Fruit fly (Drosophila melanogaster): ENCODE results near the gene CG12483.

The CG12483 gene

DNA sequence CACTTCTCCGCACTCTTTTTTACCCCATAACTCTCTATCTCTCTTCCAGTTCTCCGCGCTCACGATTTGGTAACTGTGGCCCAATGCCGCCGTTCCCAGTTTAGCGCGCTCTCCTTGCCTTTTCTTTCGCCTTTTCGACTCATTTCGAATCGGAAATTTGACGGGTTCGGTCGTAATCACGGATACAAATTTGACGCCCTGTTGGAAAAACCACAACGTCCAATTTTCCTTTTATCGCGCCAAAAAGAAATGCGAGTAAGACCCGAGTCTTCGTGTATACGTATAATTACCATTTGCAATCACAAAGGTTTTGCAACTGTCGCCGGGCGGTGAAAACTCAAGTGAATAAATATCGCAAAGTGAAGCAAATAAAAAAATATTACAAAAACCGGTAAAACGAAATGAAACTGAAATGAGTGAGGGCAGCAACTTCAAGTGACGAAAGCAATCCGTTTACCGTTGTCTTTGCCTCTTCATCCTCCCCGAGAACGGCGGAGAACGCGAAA, 31.2 kb upstream of the CG12483 start, which contains the start of gene Pdk1 (continued):
- TF ChIP-seq bab2 (GFP tag; optimal IDR thresholded peaks at IDR 0.05), result no peak
- no peak for TF ChIP-seq CG17186 (GFP tag; optimal IDR thresholded peaks at IDR 0.05)
- TF ChIP-seq chinmo (GFP tag; IDR thresholded peaks at IDR 0.05; ENCODE audit: partially characterized antibody), result peak; percentile 84; the same call in 2 of the 4 replicates
- TF ChIP-seq Rx (GFP tag; IDR thresholded peaks at IDR 0.05), result no peak
- TF ChIP-seq bowl (GFP tag; IDR thresholded peaks at IDR 0.05), result no peak
- TF ChIP-seq unc-4 (GFP tag; IDR thresholded peaks at IDR 0.05; ENCODE audit: partially characterized antibody), result 0 out of 2 replicates have a peak, but pooled peaks have one; percentile 17
- TF ChIP-seq fd64A (GFP tag; optimal IDR thresholded peaks at IDR 0.05), result no peak
- peak; percentile 42; the same call in 1 of the 2 replicates for TF ChIP-seq CG5953 (GFP tag; IDR thresholded peaks at IDR 0.05)
- peak; percentile 13 for TF ChIP-seq mirr (GFP tag; optimal IDR thresholded peaks at IDR 0.05)
- no peak for TF ChIP-seq Hr39 (optimal IDR thresholded peaks at IDR 0.05)
- peak; percentile 56 for TF ChIP-seq Side (GFP tag; optimal IDR thresholded peaks at IDR 0.05)
- no peak for TF ChIP-seq CkIIα-i1 (GFP tag; IDR thresholded peaks at IDR 0.05)
- TF ChIP-seq GATAe (GFP tag; conservative IDR thresholded peaks at IDR 0.05), result no peak
- peak; percentile 31 for TF ChIP-seq MTF-1 (GFP tag; optimal IDR thresholded peaks at IDR 0.05; ENCODE audit: borderline replicate concordance)
- no peak for TF ChIP-seq repo (GFP tag; optimal IDR thresholded peaks at IDR 0.05)
- TF ChIP-seq CG9817 (tag; optimal IDR thresholded peaks at IDR 0.05), result no peak
- TF ChIP-seq CG32767 (GFP tag; IDR thresholded peaks at IDR 0.05), result peak; percentile 59; the same call in 1 of the 2 replicates
- 0 out of 2 replicates have a peak, but pooled peaks have one; percentile 17 for TF ChIP-seq hbn (GFP tag; IDR thresholded peaks at IDR 0.05; ENCODE audit: partially characterized antibody)
- TF ChIP-seq CG5245 (GFP tag; optimal IDR thresholded peaks at IDR 0.05), result no peak
- no peak for TF ChIP-seq Mrtf (GFP tag; IDR thresholded peaks at IDR 0.05)
- no peak for TF ChIP-seq CG30403 (GFP tag; optimal IDR thresholded peaks at IDR 0.05)
- TF ChIP-seq CG1529 (GFP tag; optimal IDR thresholded peaks at IDR 0.05), result no peak
- no peak for TF ChIP-seq Tbp (GFP tag; optimal IDR thresholded peaks at IDR 0.05)
- TF ChIP-seq en (GFP tag; optimal IDR thresholded peaks at IDR 0.05), result no peak
- no peak for TF ChIP-seq jigr1 (GFP tag; IDR thresholded peaks at IDR 0.05)
- no peak for TF ChIP-seq CG1602 (GFP tag; optimal IDR thresholded peaks at IDR 0.05)
- no peak for TF ChIP-seq pita (GFP tag; optimal IDR thresholded peaks at IDR 0.05)
- no peak; the same call in 1 of the 2 replicates for TF ChIP-seq sens-2 (GFP tag; IDR thresholded peaks at IDR 0.05)
- no peak for TF ChIP-seq Camta (GFP tag; optimal IDR thresholded peaks at IDR 0.05)
- TF ChIP-seq Hmr (GFP tag; optimal IDR thresholded peaks at IDR 0.05), result peak; percentile 51
- peak; percentile 38 for TF ChIP-seq CG11398 (GFP tag; optimal IDR thresholded peaks at IDR 0.05)
- no peak for TF ChIP-seq Doc3 (GFP tag; IDR thresholded peaks at IDR 0.05; ENCODE audit: partially characterized antibody)
- TF ChIP-seq sob (GFP tag; IDR thresholded peaks at IDR 0.05), result 0 out of 2 replicates have a peak, but pooled peaks have one; percentile 29
- no peak for TF ChIP-seq da (GFP tag; optimal IDR thresholded peaks at IDR 0.05)
- TF ChIP-seq vvl (GFP tag; IDR thresholded peaks at IDR 0.05), result peak; percentile 65
- peak; percentile 66 for TF ChIP-seq lab (GFP tag; optimal IDR thresholded peaks at IDR 0.05)
- no peak for TF ChIP-seq pb (GFP tag; optimal IDR thresholded peaks at IDR 0.05)
- TF ChIP-seq Elba2 (GFP tag; optimal IDR thresholded peaks at IDR 0.05), result peak; percentile 39
- TF ChIP-seq Blimp-1 (GFP tag; optimal IDR thresholded peaks at IDR 0.05), result peak; percentile 53
- no peak for TF ChIP-seq Sox100B (GFP tag; optimal IDR thresholded peaks at IDR 0.05)
- no peak for TF ChIP-seq Neu2 (GFP tag; optimal IDR thresholded peaks at IDR 0.05; ENCODE audit: borderline replicate concordance)
- TF ChIP-seq CG15073 (GFP tag; optimal IDR thresholded peaks at IDR 0.05), result no peak
- TF ChIP-seq CG34422 (GFP tag; IDR thresholded peaks at IDR 0.05), result peak; percentile 91
- TF ChIP-seq nom (GFP tag; optimal IDR thresholded peaks at IDR 0.05), result peak; percentile 72
- TF ChIP-seq Hr3 (GFP tag; optimal IDR thresholded peaks at IDR 0.05), result no peak
- TF ChIP-seq peb (GFP tag; IDR thresholded peaks at IDR 0.05), result no peak
- TF ChIP-seq Ets65A (GFP tag), result no peak
- no peak for TF ChIP-seq HLH54F (GFP tag; optimal IDR thresholded peaks at IDR 0.05)
- TF ChIP-seq Mad (GFP tag; optimal IDR thresholded peaks at IDR 0.05), result no peak
- TF ChIP-seq twi (tag; optimal IDR thresholded peaks at IDR 0.05), result no peak
- TF ChIP-seq psq (GFP tag; optimal IDR thresholded peaks at IDR 0.05), result peak; percentile 91
- peak; percentile 19 for TF ChIP-seq CG13624 (GFP tag; optimal IDR thresholded peaks at IDR 0.05)

All from whole organism, embryonic.